Worm (Caenorhabditis elegans) whole organism, L2 larva: Measurements from ENCODE around the gene D2096.6.

Experiments
- C34F6.9 ChIP-seq: fragments of 150-350 bp; optimal IDR thresholded peaks from 2 replicates; lab custom pipeline; 2014; ENCODE audit warnings: missing biosample characterization, missing genetic modification characterization
- F13H6.1 ChIP-seq: sonication (generic microtip); optimal IDR thresholded peaks from 2 replicates; lab custom pipeline; 2016; ENCODE audit warnings: missing genetic modification characterization, missing compliant biosample characterization
- R02D3.7 ChIP-seq: fragments of 150-350 bp; optimal IDR thresholded peaks from 2 replicates; lab custom pipeline; 2014; ENCODE audit warnings: missing biosample characterization, missing genetic modification characterization
- alr-1 ChIP-seq: fragments of 150-350 bp; optimal IDR thresholded peaks from 2 replicates; lab custom pipeline; 2014; ENCODE audit warnings: missing biosample characterization, missing genetic modification characterization
- blmp-1 ChIP-seq: sonication (generic microtip); optimal IDR thresholded peaks from 2 replicates; lab custom pipeline; 2017; ENCODE audit warnings: missing genetic modification characterization, mild to moderate bottlenecking, missing compliant biosample characterization, antibody characterized with exemption, moderate library complexity; ENCODE audit not compliant: insufficient read depth
- ceh-16 ChIP-seq: fragments of 150-350 bp; optimal IDR thresholded peaks from 2 replicates; lab custom pipeline; 2014; ENCODE audit warnings: missing biosample characterization, missing genetic modification characterization
- crh-2 ChIP-seq: sonication (generic microtip); optimal IDR thresholded peaks from 2 replicates; lab custom pipeline; 2017; ENCODE audit warnings: missing biosample characterization, missing genetic modification characterization
- egl-27 ChIP-seq: sonication (generic microtip); optimal IDR thresholded peaks from 3 replicates; lab custom pipeline; 2017; ENCODE audit warnings: missing biosample characterization, missing genetic modification reagents, missing genetic modification characterization
- elt-1 ChIP-seq: fragments of 150-350 bp; optimal IDR thresholded peaks from 2 replicates; lab custom pipeline; 2014; ENCODE audit warnings: missing biosample characterization, missing genetic modification characterization
- elt-3 ChIP-seq: sonication (generic microtip); optimal IDR thresholded peaks from 2 replicates; lab custom pipeline; 2017; ENCODE audit warnings: missing biosample characterization, missing genetic modification characterization
- lin-39 ChIP-seq: fragments of 150-350 bp; optimal IDR thresholded peaks from 2 replicates; lab custom pipeline; 2014; ENCODE audit warnings: missing biosample characterization, missing genetic modification reagents, missing genetic modification characterization
- lsy-2 ChIP-seq, 2 experiments: fragments of 150-350 bp in 1 of 2; sonication (generic microtip) in 1 of 2; optimal IDR thresholded peaks; 2 replicates each; lab custom pipeline; 2014 to 2017; ENCODE audit warnings: missing biosample characterization in 2 of 2, missing genetic modification characterization in 2 of 2
- mbf-1 ChIP-seq: sonication (generic microtip); optimal IDR thresholded peaks from 2 replicates; lab custom pipeline; 2017; ENCODE audit warnings: missing biosample characterization, missing genetic modification characterization
- mdl-1 ChIP-seq, 2 experiments: fragments of 150-350 bp in 1 of 2; sonication (generic microtip) in 1 of 2; optimal IDR thresholded peaks; 2 replicates each; lab custom pipeline; 2017; ENCODE audit warnings: missing biosample characterization in 2 of 2, missing genetic modification characterization in 2 of 2
- nhr-10 ChIP-seq: sonication (generic microtip); optimal IDR thresholded peaks from 2 replicates; lab custom pipeline; 2017; ENCODE audit warnings: missing biosample characterization, missing genetic modification characterization
- nhr-11 ChIP-seq: fragments of 150-350 bp; optimal IDR thresholded peaks from 2 replicates; lab custom pipeline; 2014; ENCODE audit warnings: missing biosample characterization, missing genetic modification characterization
- nhr-12 ChIP-seq: fragments of 150-350 bp; optimal IDR thresholded peaks from 2 replicates; lab custom pipeline; 2014; ENCODE audit warnings: missing biosample characterization, missing genetic modification characterization
- nhr-129 ChIP-seq: fragments of 150-350 bp; optimal IDR thresholded peaks from 2 replicates; lab custom pipeline; 2014; ENCODE audit warnings: missing biosample characterization, missing genetic modification characterization
- nhr-21 ChIP-seq: fragments of 150-350 bp; optimal IDR thresholded peaks from 2 replicates; lab custom pipeline; 2014; ENCODE audit warnings: missing biosample characterization, missing genetic modification characterization
- nhr-23 ChIP-seq: fragments of 150-350 bp; optimal IDR thresholded peaks from 2 replicates; lab custom pipeline; 2014; ENCODE audit warnings: missing biosample characterization, missing genetic modification reagents, missing genetic modification characterization
- nhr-237 ChIP-seq: fragments of 150-350 bp; optimal IDR thresholded peaks from 2 replicates; lab custom pipeline; 2014; ENCODE audit warnings: missing biosample characterization, missing genetic modification characterization
- nhr-25 ChIP-seq: fragments of 150-350 bp; sonication (generic microtip); optimal IDR thresholded peaks from 3 replicates; lab custom pipeline; 2014; ENCODE audit warnings: missing biosample characterization, missing genetic modification characterization
- nhr-6 ChIP-seq: fragments of 150-350 bp; optimal IDR thresholded peaks from 2 replicates; lab custom pipeline; 2014; ENCODE audit warnings: missing biosample characterization, missing genetic modification characterization
- nhr-77 ChIP-seq: fragments of 150-350 bp; optimal IDR thresholded peaks from 2 replicates; lab custom pipeline; 2014; ENCODE audit warnings: missing biosample characterization, missing genetic modification characterization
- peb-1 ChIP-seq: fragments of 150-350 bp; optimal IDR thresholded peaks from 2 replicates; lab custom pipeline; 2014; ENCODE audit warnings: missing biosample characterization, missing genetic modification characterization
- sem-4 ChIP-seq: fragments of 150-350 bp; optimal IDR thresholded peaks from 2 replicates; lab custom pipeline; 2014; ENCODE audit warnings: missing biosample characterization, missing genetic modification reagents, missing genetic modification characterization
- skn-1 ChIP-seq: sonication (generic microtip); optimal IDR thresholded peaks from 2 replicates; lab custom pipeline; 2017; ENCODE audit warnings: missing biosample characterization, missing genetic modification characterization
- sma-3 ChIP-seq: sonication (generic microtip); optimal IDR thresholded peaks from 2 replicates; lab custom pipeline; 2016; ENCODE audit warnings: missing genetic modification reagents, missing genetic modification characterization, missing compliant biosample characterization
- sma-9 ChIP-seq, 2 experiments: fragments of 150-350 bp in 1 of 2; sonication (generic microtip) in 1 of 2; optimal IDR thresholded peaks; 2 replicates each; lab custom pipeline; 2014 to 2016; ENCODE audit warnings: missing genetic modification characterization in 2 of 2, mild to moderate bottlenecking in 1 of 2, missing biosample characterization in 1 of 2, missing compliant biosample characterization in 1 of 2, missing genetic modification reagents in 1 of 2, moderate library complexity in 1 of 2
- snpc-4 ChIP-seq: fragments of 150-350 bp; optimal IDR thresholded peaks from 2 replicates; lab custom pipeline; 2014; ENCODE audit warnings: missing biosample characterization, missing genetic modification characterization
- unc-39 ChIP-seq: fragments of 150-350 bp; optimal IDR thresholded peaks from 2 replicates; lab custom pipeline; 2014; ENCODE audit warnings: missing biosample characterization, missing genetic modification characterization
- unc-55 ChIP-seq: fragments of 150-350 bp; sonication (generic microtip); optimal IDR thresholded peaks from 3 replicates; lab custom pipeline; 2014; ENCODE audit warnings: missing biosample characterization, missing genetic modification reagents, missing genetic modification characterization
- ztf-1 ChIP-seq: fragments of 200-800 bp; sonication (Bioruptor generic); conservative IDR thresholded peaks from 2 replicates; pipeline ENCODE4 v1.3.6; 2022; ENCODE audit warnings: missing genetic modification characterization, missing compliant biosample characterization
- ztf-11 ChIP-seq: sonication (generic microtip); optimal IDR thresholded peaks from 2 replicates; lab custom pipeline; 2017; ENCODE audit warnings: missing biosample characterization, missing genetic modification characterization
- ztf-4 ChIP-seq: fragments of 150-350 bp; optimal IDR thresholded peaks from 2 replicates; lab custom pipeline; 2014; ENCODE audit warnings: missing biosample characterization, missing genetic modification characterization

The D2096.6 gene

DNA sequence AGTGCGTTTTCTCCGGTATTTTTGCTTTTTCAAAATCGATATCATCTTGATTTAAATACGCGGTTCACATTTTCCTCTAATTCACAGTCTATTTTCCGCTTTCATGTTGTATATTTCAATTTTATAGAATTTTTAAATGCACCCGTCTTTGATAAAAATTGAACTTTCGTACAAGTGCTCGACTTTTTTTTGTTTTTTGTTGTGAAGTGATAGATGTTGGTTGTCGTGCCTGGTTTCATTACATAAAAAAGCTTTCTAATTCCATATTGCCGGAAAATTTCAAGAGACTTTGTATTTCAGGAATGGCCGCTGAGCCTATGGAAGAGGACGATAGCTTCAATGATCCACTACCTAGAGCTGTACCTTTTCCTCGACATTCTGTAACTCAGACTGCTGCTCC is 5.9 kb downstream of the D2096.6 start, which contains the start of gene D2096.12:
Gene D2096.12, plus strand, starts transcription at position 301 of the 400 bp plus-strand sequence.
- TF ChIP-seq nhr-12 (tag; lab: Kevin White, UChicago) (no peak), ztf-4 (tag; lab: Kevin White, UChicago) (no peak), F13H6.1 (tag; lab: Kevin White, UChicago) (no peak), unc-55 (GFP tag; lab: Kevin White, UChicago) (no peak), peb-1 (tag; lab: Kevin White, UChicago) (no peak), blmp-1 (tag; lab: Kevin White, UChicago) (no peak), nhr-23 (tag; lab: Kevin White, UChicago) (no peak), mdl-1 (tag; optimal IDR thresholded peaks at IDR 0.05; lab: Kevin White, UChicago) (no peak), sma-3 (GFP tag; lab: Kevin White, UChicago) (no peak), sem-4 (tag; lab: Kevin White, UChicago) (no peak), egl-27 (tag; lab: Kevin White, UChicago) (no peak), ceh-16 (tag; lab: Kevin White, UChicago) (no peak), crh-2 (tag; lab: Kevin White, UChicago) (no peak), nhr-129 (no peak), nhr-6 (tag; lab: Kevin White, UChicago) (no peak), ztf-11 (no peak), nhr-21 (tag; lab: Kevin White, UChicago) (no peak), ztf-1 (GFP tag; lab: Robert Waterston, UW) (no peak), lin-39 (tag; lab: Kevin White, UChicago) (no peak)

DNA sequence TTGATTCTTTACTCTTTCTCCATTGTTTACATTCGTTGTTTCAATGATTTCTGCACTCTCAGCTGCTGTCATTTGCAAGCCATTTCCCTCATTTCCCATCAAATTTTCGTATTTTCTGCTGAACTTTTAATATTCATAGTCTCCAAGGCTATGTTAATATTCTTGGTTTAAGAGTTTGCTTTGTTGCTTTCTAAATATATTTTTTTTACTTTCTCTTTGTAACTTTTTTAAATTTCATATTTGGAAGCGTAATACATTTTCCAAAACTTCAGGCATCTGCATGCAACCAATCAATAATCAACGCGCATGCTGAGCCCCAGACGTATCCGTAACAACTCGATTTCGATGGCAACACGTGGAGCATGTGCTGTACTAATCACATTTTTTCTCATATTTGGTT is 8.2 kb downstream of the D2096.6 start, which contains the start of gene sqv-1:
Gene sqv-1, plus strand, starts transcription at position 301 of the 400 bp plus-strand sequence.
- TF ChIP-seq ceh-16 (tag; lab: Kevin White, UChicago) (no peak), alr-1 (tag; lab: Kevin White, UChicago) (no peak), snpc-4 (no peak), elt-3 (tag; lab: Kevin White, UChicago) (no peak), elt-1 (tag; lab: Kevin White, UChicago) (no peak), mdl-1 (tag; optimal IDR thresholded peaks at IDR 0.05; lab: Kevin White, UChicago) (no peak), nhr-77 (tag; lab: Kevin White, UChicago) (no peak), sem-4 (tag; lab: Kevin White, UChicago) (no peak), lsy-2 (tag; optimal IDR thresholded peaks at IDR 0.05; lab: Kevin White, UChicago) (no peak), skn-1 (tag; lab: Kevin White, UChicago) (no peak), nhr-11 (tag; lab: Kevin White, UChicago) (no peak), nhr-237 (tag; lab: Kevin White, UChicago) (no peak), ztf-1 (GFP tag; lab: Robert Waterston, UW) (no peak), nhr-25 (tag; lab: Kevin White, UChicago) (no peak), unc-39 (no peak), R02D3.7 (tag; lab: Kevin White, UChicago) (no peak), ztf-4 (tag; lab: Kevin White, UChicago) (no peak)

DNA sequence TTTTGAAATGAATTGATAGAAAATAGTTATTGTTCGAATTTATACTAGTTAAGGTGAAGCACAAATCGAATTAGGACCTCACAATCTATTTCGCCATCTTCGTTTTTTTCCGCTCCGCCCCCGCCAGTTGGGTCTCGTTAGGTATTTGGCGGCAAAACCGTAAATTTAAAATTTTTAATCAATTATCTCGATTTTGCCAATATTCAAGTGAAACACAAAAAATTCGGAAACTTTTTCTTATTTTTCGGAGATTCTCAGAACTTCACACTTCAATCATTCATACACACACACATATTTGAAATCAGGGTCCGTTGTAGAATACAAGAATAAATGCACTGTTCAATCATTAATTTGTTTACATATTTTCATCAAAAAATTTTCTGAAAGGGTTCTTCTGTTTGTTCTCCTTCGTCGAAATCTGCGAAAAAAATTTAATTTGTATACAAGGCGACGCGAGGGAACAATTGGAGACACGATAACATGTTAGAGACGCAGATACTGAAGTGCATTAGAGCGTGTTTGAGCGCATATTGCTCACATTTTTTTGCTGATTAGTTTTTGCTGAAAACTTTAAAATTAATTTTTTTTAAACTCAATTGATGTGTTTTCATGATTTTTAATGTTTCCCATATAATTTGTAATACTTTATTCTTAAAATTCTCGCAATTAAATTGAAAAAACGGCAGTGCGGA is 9.2 kb downstream of the D2096.6 start, which contains the start of gene D2096.5:
Gene D2096.5, minus strand, starts transcription at position 51 of the 692 bp plus-strand sequence.
- TF ChIP-seq peb-1 (tag; lab: Kevin White, UChicago), result no peak
- TF ChIP-seq unc-55 (GFP tag; lab: Kevin White, UChicago), result peak; percentile 36
- TF ChIP-seq C34F6.9 (tag; lab: Kevin White, UChicago), result peak; percentile 63
- TF ChIP-seq F13H6.1 (tag; lab: Kevin White, UChicago), result no peak

DNA sequence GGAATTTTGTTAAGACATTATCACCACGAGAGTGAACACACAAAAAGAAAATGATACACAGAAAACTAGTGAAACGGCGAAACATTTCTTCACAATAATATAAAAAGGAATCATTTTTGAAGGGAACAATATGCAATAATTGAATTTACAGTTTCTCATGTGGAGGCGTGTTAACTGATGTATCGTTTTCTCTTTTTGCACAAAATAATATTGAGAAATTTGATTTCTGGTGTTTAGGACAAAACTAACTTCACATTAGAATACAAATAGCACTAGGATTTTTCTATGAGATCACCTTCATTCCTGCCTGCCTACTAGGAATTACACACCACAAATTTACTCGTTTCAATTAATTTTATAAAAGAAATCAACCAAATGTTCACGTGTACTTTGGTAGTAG is 10.5 kb downstream of the D2096.6 start, which contains the start of gene D2096.13:
Gene D2096.13, minus strand, starts transcription at position 101 of the 400 bp plus-strand sequence.
- TF ChIP-seq ztf-1 (GFP tag; lab: Robert Waterston, UW), result no peak
- no peak for TF ChIP-seq nhr-77 (tag; lab: Kevin White, UChicago)
- no peak for TF ChIP-seq unc-55 (GFP tag; lab: Kevin White, UChicago)
- no peak for TF ChIP-seq nhr-23 (tag; lab: Kevin White, UChicago)
- no peak for TF ChIP-seq nhr-10 (tag; lab: Kevin White, UChicago)
- TF ChIP-seq C34F6.9 (tag; lab: Kevin White, UChicago), result no peak
- no peak for TF ChIP-seq sma-9 (GFP tag; optimal IDR thresholded peaks at IDR 0.05; lab: Kevin White, UChicago)
- no peak for TF ChIP-seq sma-9 (tag; optimal IDR thresholded peaks at IDR 0.05; lab: Kevin White, UChicago)
- no peak for TF ChIP-seq nhr-11 (tag; lab: Kevin White, UChicago)
- no peak for TF ChIP-seq mbf-1 (tag; lab: Kevin White, UChicago)
- no peak for TF ChIP-seq unc-39
- TF ChIP-seq nhr-25 (tag; lab: Kevin White, UChicago), result no peak
